Worm (Caenorhabditis elegans) whole organism, L1 larva: Measurements from ENCODE around the gene elo-3.

Source experiments
- C04F5.9 ChIP-seq: sonication (generic microtip); optimal IDR thresholded peaks from 2 replicates; lab custom pipeline; 2016; ENCODE audit warnings: missing genetic modification characterization, missing compliant biosample characterization
- C16A3.4 ChIP-seq: fragments of 150-350 bp; optimal IDR thresholded peaks from 2 replicates; lab custom pipeline; 2014; ENCODE audit warnings: missing biosample characterization, missing genetic modification characterization
- F16B12.6 ChIP-seq: fragments of 150-350 bp; optimal IDR thresholded peaks from 2 replicates; lab custom pipeline; 2014; ENCODE audit warnings: missing biosample characterization, missing genetic modification characterization
- Y116A8C.19 ChIP-seq: sonication (generic microtip); optimal IDR thresholded peaks from 2 replicates; lab custom pipeline; 2016; ENCODE audit warnings: missing compliant biosample characterization, missing genetic modification characterization, borderline replicate concordance
- aly-2 ChIP-seq: fragments of 150-350 bp; optimal IDR thresholded peaks from 2 replicates; lab custom pipeline; 2014; ENCODE audit warnings: missing biosample characterization, missing genetic modification characterization
- blmp-1 ChIP-seq: fragments of 150-350 bp; optimal IDR thresholded peaks from 2 replicates; lab custom pipeline; 2014; ENCODE audit warnings: missing biosample characterization, missing genetic modification characterization
- ceh-82 ChIP-seq, 3 experiments: fragments of 150-350 bp in 1 of 3; sonication (generic microtip) in 2 of 3; optimal IDR thresholded peaks; 2 replicates each; lab custom pipeline; 2014 to 2017; ENCODE audit warnings: missing biosample characterization in 3 of 3, missing genetic modification characterization in 3 of 3
- ceh-90 ChIP-seq: sonication (generic microtip); optimal IDR thresholded peaks from 2 replicates; lab custom pipeline; 2016; ENCODE audit warnings: missing genetic modification characterization, missing compliant biosample characterization
- ces-1 ChIP-seq: fragments of 150-350 bp; optimal IDR thresholded peaks from 2 replicates; lab custom pipeline; 2014; ENCODE audit warnings: missing biosample characterization, missing genetic modification reagents, missing genetic modification characterization
- dpl-1 ChIP-seq, 3 experiments: fragments of 150-350 bp in 2 of 3; sonication (generic microtip) in 1 of 3; optimal IDR thresholded peaks; 2 replicates each; lab custom pipeline; 2014 to 2017; ENCODE audit warnings: missing biosample characterization in 3 of 3, missing genetic modification characterization in 3 of 3, missing genetic modification reagents in 3 of 3
- dsc-1 ChIP-seq: sonication (generic microtip); optimal IDR thresholded peaks from 2 replicates; lab custom pipeline; 2016; ENCODE audit warnings: mild to moderate bottlenecking, missing genetic modification characterization, missing compliant biosample characterization
- efl-1 ChIP-seq, 4 experiments: fragments of 150-350 bp; optimal IDR thresholded peaks in 3 of 4; peaks in 1 of 4; 1 replicate in 1 of 4; 2 replicates in 3 of 4; lab custom pipeline; 2014; ENCODE audit warnings: missing biosample characterization in 2 of 4, missing genetic modification characterization in 2 of 4, missing genetic modification reagents in 2 of 4
- egl-27 ChIP-seq, 2 experiments: fragments of 150-350 bp in 1 of 2; sonication (generic microtip); optimal IDR thresholded peaks; 3 replicates each; lab custom pipeline; 2017 to 2018; ENCODE audit warnings: missing biosample characterization in 2 of 2, missing genetic modification characterization in 2 of 2, missing genetic modification reagents in 2 of 2
- elt-2 ChIP-seq: sonication (generic microtip); optimal IDR thresholded peaks from 2 replicates; lab custom pipeline; 2016; ENCODE audit warnings: missing genetic modification characterization, mild to moderate bottlenecking, inconsistent platforms, missing compliant biosample characterization, missing genetic modification reagents
- elt-3 ChIP-seq, 6 experiments: fragments of 150-350 bp in 1 of 6; sonication (generic microtip); optimal IDR thresholded peaks; 2 replicates each; lab custom pipeline; 2017 to 2018; ENCODE audit warnings: missing biosample characterization in 6 of 6, missing genetic modification characterization in 6 of 6, inconsistent platforms in 1 of 6
- fkh-10 ChIP-seq: sonication (generic microtip); optimal IDR thresholded peaks from 2 replicates; lab custom pipeline; 2017; ENCODE audit warnings: missing biosample characterization, missing genetic modification reagents, missing genetic modification characterization
- fos-1 ChIP-seq: fragments of 150-350 bp; optimal IDR thresholded peaks from 2 replicates; lab custom pipeline; 2014; ENCODE audit warnings: missing biosample characterization, missing genetic modification characterization
- grh-1 ChIP-seq: fragments of 200-800 bp; sonication (Bioruptor generic); IDR thresholded peaks from 2 replicates; pipeline ENCODE4 v1.3.6; 2022; ENCODE audit warnings: missing genetic modification reagents, missing genetic modification characterization, missing compliant biosample characterization
- hlh-17 ChIP-seq: fragments of 200-800 bp; sonication (Bioruptor generic); optimal IDR thresholded peaks from 2 replicates; lab custom pipeline; 2018; ENCODE audit warnings: missing genetic modification characterization, mild to moderate bottlenecking, missing compliant biosample characterization, moderate library complexity, borderline replicate concordance
- hlh-4 ChIP-seq: sonication (generic microtip); optimal IDR thresholded peaks from 2 replicates; lab custom pipeline; 2016; ENCODE audit warnings: mild to moderate bottlenecking, missing genetic modification characterization, missing compliant biosample characterization
- jun-1 ChIP-seq: fragments of 150-350 bp; optimal IDR thresholded peaks from 2 replicates; lab custom pipeline; 2014; ENCODE audit warnings: missing biosample characterization, missing genetic modification reagents, missing genetic modification characterization
- lin-13 ChIP-seq: fragments of 150-350 bp; optimal IDR thresholded peaks from 2 replicates; lab custom pipeline; 2014; ENCODE audit warnings: missing biosample characterization, missing genetic modification reagents, missing genetic modification characterization
- lin-14 ChIP-seq: fragments of 200-800 bp; sonication (Bioruptor generic); optimal IDR thresholded peaks from 2 replicates; lab custom pipeline; 2018; ENCODE audit warnings: mild to moderate bottlenecking, missing genetic modification characterization, moderate library complexity, missing compliant biosample characterization
- lin-15B ChIP-seq: fragments of 150-350 bp; sonication (generic microtip); optimal IDR thresholded peaks from 3 replicates; lab custom pipeline; 2014; ENCODE audit warnings: missing biosample characterization, missing genetic modification characterization
- lin-35 ChIP-seq, 2 experiments: fragments of 150-350 bp; optimal IDR thresholded peaks; 2 replicates each; lab custom pipeline; 2014; ENCODE audit warnings: missing biosample characterization in 2 of 2, missing genetic modification characterization in 2 of 2, missing genetic modification reagents in 2 of 2
- lin-39 ChIP-seq: fragments of 150-350 bp; optimal IDR thresholded peaks from 2 replicates; lab custom pipeline; 2014; ENCODE audit warnings: missing biosample characterization, missing genetic modification reagents, missing genetic modification characterization
- lir-3 ChIP-seq: sonication (generic microtip); optimal IDR thresholded peaks from 2 replicates; lab custom pipeline; 2016; ENCODE audit warnings: mild to moderate bottlenecking, missing genetic modification characterization, moderate library complexity, missing compliant biosample characterization; ENCODE audit not compliant: poor library complexity
- lsy-2 ChIP-seq, 2 experiments: fragments of 150-350 bp; optimal IDR thresholded peaks; 2 replicates each; lab custom pipeline; 2014; ENCODE audit warnings: missing biosample characterization in 2 of 2, missing genetic modification characterization in 2 of 2
- mab-9 ChIP-seq: fragments of 200-800 bp; sonication (Bioruptor generic); IDR thresholded peaks from 2 replicates; pipeline ENCODE4 v1.3.6; 2022; ENCODE audit warnings: missing genetic modification reagents, missing genetic modification characterization, missing compliant biosample characterization
- nhr-19 ChIP-seq: fragments of 200-800 bp; sonication (Bioruptor generic); conservative IDR thresholded peaks from 2 replicates; pipeline ENCODE4 v1.3.6; 2022; ENCODE audit warnings: missing genetic modification characterization, missing compliant biosample characterization
- nhr-20 ChIP-seq: sonication (generic microtip); optimal IDR thresholded peaks from 2 replicates; lab custom pipeline; 2016; ENCODE audit warnings: mild to moderate bottlenecking, missing genetic modification characterization, missing compliant biosample characterization
- nhr-71 ChIP-seq: sonication (generic microtip); optimal IDR thresholded peaks from 2 replicates; lab custom pipeline; 2016; ENCODE audit warnings: mild to moderate bottlenecking, missing genetic modification characterization, moderate library complexity, missing compliant biosample characterization
- nhr-77 ChIP-seq: fragments of 150-350 bp; optimal IDR thresholded peaks from 2 replicates; lab custom pipeline; 2014; ENCODE audit warnings: missing biosample characterization, missing genetic modification characterization
- nhr-85 ChIP-seq: sonication (generic microtip); peaks from one replicate; lab custom pipeline; 2016; ENCODE audit warnings: missing genetic modification characterization, inconsistent platforms, missing compliant biosample characterization
- nhr-90 ChIP-seq: sonication (generic microtip); optimal IDR thresholded peaks from 2 replicates; lab custom pipeline; 2016; ENCODE audit warnings: mild to moderate bottlenecking, missing genetic modification characterization, missing compliant biosample characterization; ENCODE audit not compliant: poor library complexity
- pax-3 ChIP-seq: fragments of 200-800 bp; sonication (Bioruptor generic); optimal IDR thresholded peaks from 2 replicates; lab custom pipeline; 2018; ENCODE audit warnings: mild to moderate bottlenecking, missing genetic modification characterization, moderate library complexity, missing compliant biosample characterization
- rnt-1 ChIP-seq: sonication (generic microtip); optimal IDR thresholded peaks from 2 replicates; lab custom pipeline; 2016; ENCODE audit warnings: mild to moderate bottlenecking, missing genetic modification characterization, moderate library complexity, missing compliant biosample characterization
- snu-23 ChIP-seq: sonication (generic microtip); optimal IDR thresholded peaks from 2 replicates; lab custom pipeline; 2016; ENCODE audit warnings: missing genetic modification characterization, missing compliant biosample characterization
- swsn-7 ChIP-seq: sonication (generic microtip); optimal IDR thresholded peaks from 2 replicates; lab custom pipeline; 2016; ENCODE audit warnings: missing genetic modification characterization, missing compliant biosample characterization
- tbx-2 ChIP-seq: sonication (generic microtip); optimal IDR thresholded peaks from 2 replicates; lab custom pipeline; 2016; ENCODE audit warnings: missing genetic modification characterization, missing compliant biosample characterization
- unc-98 ChIP-seq: fragments of 200-800 bp; sonication (Bioruptor generic); IDR thresholded peaks from 2 replicates; pipeline ENCODE4 v1.3.6; 2022; ENCODE audit warnings: missing genetic modification characterization, missing compliant biosample characterization

The elo-3 gene

DNA sequence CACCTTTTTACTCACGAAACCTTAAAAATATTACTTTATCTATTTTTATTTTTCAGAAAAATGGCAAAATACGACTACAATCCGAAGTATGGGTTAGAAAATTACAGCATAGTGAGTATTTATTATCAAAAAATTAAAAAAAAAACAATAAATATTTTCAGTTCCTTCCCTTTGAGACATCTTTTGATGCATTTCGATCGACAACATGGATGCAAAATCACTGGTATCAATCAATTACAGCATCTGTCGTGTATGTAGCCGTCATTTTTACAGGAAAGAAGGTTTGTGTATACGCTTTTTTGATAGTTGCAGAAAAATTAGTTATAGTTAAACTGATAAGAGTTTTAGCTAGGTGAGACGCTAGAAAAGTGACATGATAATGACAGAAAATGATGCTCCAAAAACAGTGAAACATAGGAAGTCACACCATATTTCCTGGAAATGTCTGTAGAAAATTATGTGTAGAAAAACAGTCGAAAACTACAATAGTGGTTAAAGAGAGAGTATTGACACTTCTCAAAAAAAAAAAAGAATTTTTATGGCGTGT lies at the start of gene elo-3:
elo-3 (plus strand) TSS at position 51 of the 547 bp plus-strand sequence.
- TF ChIP-seq elt-2 (peak; percentile 4), lin-39 (tag; lab: Kevin White, UChicago) (no peak), snu-23 (GFP tag; lab: Kevin White, UChicago) (no peak)

- TF ChIP-seq ces-1 (GFP tag; lab: Kevin White, UChicago) = no peak
- no peak for TF ChIP-seq lin-39 (tag; lab: Kevin White, UChicago)
- TF ChIP-seq Y116A8C.19 (tag; lab: Kevin White, UChicago) = no peak
- TF ChIP-seq F16B12.6 (tag; lab: Kevin White, UChicago) = no peak
- TF ChIP-seq hlh-4 (tag; lab: Kevin White, UChicago) = no peak
- TF ChIP-seq swsn-7 (tag; lab: Kevin White, UChicago) = no peak
- no peak for TF ChIP-seq pax-3 (tag; lab: Kevin White, UChicago)
- no peak for TF ChIP-seq aly-2 (tag; lab: Kevin White, UChicago)
- TF ChIP-seq nhr-71 (tag; lab: Kevin White, UChicago) = no peak
- TF ChIP-seq C04F5.9 (tag; lab: Kevin White, UChicago) = no peak
- no peak for TF ChIP-seq grh-1 (GFP tag; lab: Robert Waterston, UW)
- no peak for TF ChIP-seq hlh-17 (GFP tag; lab: Kevin White, UChicago)
Observed at ce11 chrIV:7188030-7188429, 49.5 kb upstream of the elo-3 start, which contains the start of gene C42D4.13. C42D4.13 (minus strand) TSS chrIV:7188130.

DNA sequence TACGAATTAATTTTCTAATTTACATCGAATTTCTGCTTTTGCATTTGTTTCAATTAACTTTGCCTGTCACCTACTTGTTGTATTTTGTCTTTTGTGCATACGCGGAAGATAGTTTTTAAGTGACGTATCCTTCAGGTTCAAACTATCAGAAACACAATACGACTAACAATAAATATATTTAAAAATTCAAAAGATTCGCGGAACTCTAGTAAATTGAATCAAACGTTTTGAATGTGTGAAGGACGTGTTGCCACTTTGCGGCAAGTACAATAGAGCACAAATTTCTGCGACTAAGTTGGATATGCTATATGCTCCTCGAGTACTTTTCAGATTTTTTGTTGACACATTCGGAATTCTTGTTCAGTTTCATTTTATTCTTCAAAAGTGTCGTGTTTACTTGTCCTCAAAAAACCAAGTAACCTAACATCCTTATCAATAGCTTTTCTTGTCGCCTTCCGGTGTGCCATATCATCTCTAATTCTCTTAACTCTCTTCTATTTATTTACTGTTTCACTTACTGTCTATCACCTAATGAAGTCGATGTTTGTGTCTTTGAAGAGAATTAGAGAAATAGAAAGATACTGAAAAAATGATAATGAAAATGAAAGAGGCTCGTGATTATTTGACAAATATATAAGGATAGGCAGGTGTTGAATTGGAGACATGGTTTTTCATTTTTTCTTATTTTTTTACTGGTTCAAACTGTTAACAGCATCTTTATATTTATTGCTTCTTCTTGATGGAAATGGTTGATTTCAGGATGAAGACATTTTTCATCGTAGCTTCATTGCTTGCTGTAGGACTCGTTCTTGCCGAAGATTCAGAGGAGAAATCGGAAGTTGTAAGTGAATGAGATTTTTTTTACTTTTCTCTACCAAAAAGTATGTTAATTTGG lies 48.7 kb upstream of the elo-3 start, which contains the start of gene srlf-7:
srlf-7 (plus strand) TSS at position 760 of the 895 bp plus-strand sequence.
- TF ChIP-seq nhr-71 (tag; lab: Kevin White, UChicago) (peak; percentile 78), nhr-77 (tag; lab: Kevin White, UChicago) (peak; percentile 58), nhr-19 (GFP tag; lab: Robert Waterston, UW) (peak; percentile 40), elt-3 (tag; optimal IDR thresholded peaks at IDR 0.05; lab: Kevin White, UChicago) (peak in 5 of 6 experiments; percentile 55 to 98 (median 90)), rnt-1 (tag; lab: Kevin White, UChicago) (no peak), unc-98 (GFP tag; lab: Robert Waterston, UW) (no peak), C16A3.4 (peak; percentile 37), lin-14 (GFP tag; lab: Kevin White, UChicago) (peak; percentile 81), tbx-2 (peak; percentile 58), nhr-85 (tag; lab: Kevin White, UChicago) (peak; percentile 86), lin-15B (tag; lab: Kevin White, UChicago) (no peak), elt-2 (peak; percentile 99), jun-1 (tag; lab: Kevin White, UChicago) (peak; percentile 66), fkh-10 (GFP tag; lab: Kevin White, UChicago) (peak; percentile 54), ceh-90 (tag; lab: Kevin White, UChicago) (no peak), dpl-1 (GFP tag; optimal IDR thresholded peaks at IDR 0.05; lab: Kevin White, UChicago) (peak in 1 of 3 experiments; percentile 36), nhr-20 (tag; lab: Kevin White, UChicago) (peak; percentile 84), mab-9 (GFP tag; lab: Robert Waterston, UW) (no peak), pax-3 (tag; lab: Kevin White, UChicago) (no peak), blmp-1 (tag; lab: Kevin White, UChicago) (peak; percentile 67), dsc-1 (no peak), lsy-2 (tag; optimal IDR thresholded peaks at IDR 0.05; lab: Kevin White, UChicago) (peak in 1 of 2 experiments; percentile 31), fos-1 (tag; lab: Kevin White, UChicago) (peak; percentile 6), efl-1 (optimal IDR thresholded peaks at IDR 0.05; lab: Kevin White, UChicago) (peak in 1 of 2 experiments; percentile 25), efl-1 (GFP tag; optimal IDR thresholded peaks at IDR 0.05 in 1 of 2; lab: Kevin White, UChicago) (no peak), lir-3 (no peak), egl-27 (tag; optimal IDR thresholded peaks at IDR 0.05; lab: Kevin White, UChicago) (no peak), lin-35 (GFP tag; optimal IDR thresholded peaks at IDR 0.05; lab: Kevin White, UChicago) (peak in 1 of 2 experiments; percentile 80), ceh-82 (tag; optimal IDR thresholded peaks at IDR 0.05; lab: Kevin White, UChicago) (no peak), lin-13 (GFP tag; lab: Kevin White, UChicago) (peak; percentile 9), nhr-90 (tag; lab: Kevin White, UChicago) (peak; percentile 77), snu-23 (GFP tag; lab: Kevin White, UChicago) (peak; percentile 52), swsn-7 (tag; lab: Kevin White, UChicago) (peak; percentile 2)
